Worm (Caenorhabditis elegans) whole organism, L3 larva: Measurements from ENCODE around the gene C05C8.7.

ENCODE experiments used
- aly-2 ChIP-seq: fragments of 150-350 bp; optimal IDR thresholded peaks from 2 replicates; lab custom pipeline; 2014; ENCODE audit warnings: missing biosample characterization, missing genetic modification characterization
- ama-1 ChIP-seq: fragments of 150-350 bp; optimal IDR thresholded peaks from 2 replicates; lab custom pipeline; 2018
- ceh-16 ChIP-seq: sonication (generic microtip); optimal IDR thresholded peaks from 2 replicates; lab custom pipeline; 2017; ENCODE audit warnings: missing biosample characterization, missing genetic modification characterization
- ceh-28 ChIP-seq: fragments of 150-350 bp; optimal IDR thresholded peaks from 2 replicates; lab custom pipeline; 2014; ENCODE audit warnings: missing biosample characterization, missing genetic modification reagents, missing genetic modification characterization
- daf-12 ChIP-seq: fragments of 150-350 bp; optimal IDR thresholded peaks from 2 replicates; lab custom pipeline; 2014; ENCODE audit warnings: missing biosample characterization, missing genetic modification reagents, missing genetic modification characterization
- egl-5 ChIP-seq: fragments of 150-350 bp; optimal IDR thresholded peaks from 2 replicates; lab custom pipeline; 2017; ENCODE audit warnings: missing biosample characterization, missing genetic modification reagents, missing genetic modification characterization, inconsistent platforms
- elt-1 ChIP-seq: fragments of 150-350 bp; optimal IDR thresholded peaks from 2 replicates; lab custom pipeline; 2014; ENCODE audit warnings: missing biosample characterization, missing genetic modification characterization
- eor-1 ChIP-seq, 2 experiments: fragments of 150-350 bp; optimal IDR thresholded peaks; 2 replicates each; lab custom pipeline; 2014 to 2018; ENCODE audit warnings: missing biosample characterization in 2 of 2, missing genetic modification characterization in 2 of 2
- fkh-2 ChIP-seq: fragments of 150-350 bp; optimal IDR thresholded peaks from 2 replicates; lab custom pipeline; 2014; ENCODE audit warnings: missing biosample characterization, missing genetic modification reagents, missing genetic modification characterization
- lin-15B ChIP-seq: fragments of 150-350 bp; optimal IDR thresholded peaks from 2 replicates; lab custom pipeline; 2014; ENCODE audit warnings: missing biosample characterization, missing genetic modification characterization
- lin-39 ChIP-seq: fragments of 150-350 bp; optimal IDR thresholded peaks from 2 replicates; lab custom pipeline; 2018; ENCODE audit warnings: missing biosample characterization, missing genetic modification reagents, missing genetic modification characterization
- nhr-237 ChIP-seq: fragments of 150-350 bp; optimal IDR thresholded peaks from 2 replicates; lab custom pipeline; 2014; ENCODE audit warnings: missing biosample characterization, missing genetic modification characterization
- nhr-25 ChIP-seq: sonication (generic microtip); optimal IDR thresholded peaks from 2 replicates; lab custom pipeline; 2017; ENCODE audit warnings: missing biosample characterization, missing genetic modification characterization
- nhr-43 ChIP-seq: sonication (generic microtip); optimal IDR thresholded peaks from 2 replicates; lab custom pipeline; 2016; ENCODE audit warnings: mild to moderate bottlenecking, missing genetic modification characterization, missing compliant biosample characterization; ENCODE audit not compliant: poor library complexity, severe bottlenecking
- sea-2 ChIP-seq: fragments of 150-350 bp; sonication (generic microtip); optimal IDR thresholded peaks from 4 replicates; lab custom pipeline; 2014; ENCODE audit warnings: missing biosample characterization, missing genetic modification reagents, missing genetic modification characterization
- snpc-4 ChIP-seq: fragments of 150-350 bp; optimal IDR thresholded peaks from 2 replicates; lab custom pipeline; 2014; ENCODE audit warnings: missing biosample characterization, missing genetic modification characterization
- tbx-2 ChIP-seq: sonication (generic microtip); optimal IDR thresholded peaks from 2 replicates; lab custom pipeline; 2016; ENCODE audit warnings: mild to moderate bottlenecking, missing genetic modification characterization, missing compliant biosample characterization
- unc-62 ChIP-seq: fragments of 150-350 bp; sonication (generic microtip); optimal IDR thresholded peaks from 4 replicates; lab custom pipeline; 2014; ENCODE audit warnings: missing biosample characterization, missing genetic modification reagents, missing genetic modification characterization
- zag-1 ChIP-seq: fragments of 150-350 bp; optimal IDR thresholded peaks from 2 replicates; lab custom pipeline; 2014; ENCODE audit warnings: missing biosample characterization, missing genetic modification characterization
- ztf-11 ChIP-seq: fragments of 150-350 bp; optimal IDR thresholded peaks from 2 replicates; lab custom pipeline; 2014; ENCODE audit warnings: missing biosample characterization, missing genetic modification characterization
- ztf-4 ChIP-seq: fragments of 150-350 bp; optimal IDR thresholded peaks from 2 replicates; lab custom pipeline; 2014; ENCODE audit warnings: missing biosample characterization, missing genetic modification characterization

Gene C05C8.7

ce11 chrV:7196037-7196436, 50.8 kb downstream of the C05C8.7 start, which contains the start of gene attf-2:
Gene attf-2, minus strand, starts transcription at chrV:7196137.
- TF ChIP-seq unc-62 (GFP tag; lab: Kevin White, UChicago) (no peak), nhr-237 (tag; lab: Kevin White, UChicago) (no peak), ceh-16 (tag; lab: Kevin White, UChicago) (no peak), zag-1 (no peak), sea-2 (GFP tag; lab: Kevin White, UChicago) (no peak), snpc-4 (no peak), fkh-2 (tag; lab: Kevin White, UChicago) (no peak), ztf-4 (tag; lab: Kevin White, UChicago) (no peak), aly-2 (tag; lab: Kevin White, UChicago) (no peak), elt-1 (tag; lab: Kevin White, UChicago) (no peak), tbx-2 (tag; lab: Kevin White, UChicago) (no peak), egl-5 (tag; lab: Kevin White, UChicago) (no peak), daf-12 (tag; lab: Kevin White, UChicago) (no peak), lin-15B (tag; lab: Kevin White, UChicago) (no peak), nhr-25 (tag; lab: Kevin White, UChicago) (no peak)

- TF ChIP-seq lin-39 (tag; lab: Kevin White, UChicago) (no peak), ceh-28 (no peak), ztf-11 (tag; lab: Kevin White, UChicago) (no peak), eor-1 (tag; optimal IDR thresholded peaks at IDR 0.05; lab: Kevin White, UChicago) (no peak), nhr-237 (tag; lab: Kevin White, UChicago) (no peak)
- TF ChIP-seq, all 47 proteins: peak for 0
These were observed 52.0 kb downstream of the C05C8.7 start for ce11 chrV:7194818-7195217.

- TF ChIP-seq nhr-43 (tag; lab: Kevin White, UChicago) = no peak
- TF ChIP-seq lin-39 (tag; lab: Kevin White, UChicago) = no peak
- TF ChIP-seq egl-5 (tag; lab: Kevin White, UChicago) = no peak
- TF ChIP-seq ama-1 (lab: Kevin White, UChicago) = no peak
- TF ChIP-seq nhr-25 (tag; lab: Kevin White, UChicago) = no peak
- TF ChIP-seq eor-1 (tag; optimal IDR thresholded peaks at IDR 0.05; lab: Kevin White, UChicago) = no peak
- TF ChIP-seq lin-15B (tag; lab: Kevin White, UChicago) = no peak
- TF ChIP-seq snpc-4 = no peak
These were observed 53.3 kb downstream of the C05C8.7 start, which contains the start of gene F09G2.8 for ce11 chrV:7193562-7193961. Gene F09G2.8, minus strand, starts transcription at chrV:7193662.
